Worm (Caenorhabditis elegans): Measurements from ENCODE around the gene hxk-3.

hxk-3 gene

ce11 chrIV:1497448-1497847 is at the start of gene hxk-3:
TSS of gene hxk-3 (plus strand) at chrIV:1497626.
- TF ChIP-seq nfyb-1 (GFP tag; IDR thresholded peaks at IDR 0.05) (no peak), zim-3 (tag; optimal IDR thresholded peaks at IDR 0.05) (no peak), C06A6.2 (GFP tag; conservative IDR thresholded peaks at IDR 0.05) (no peak), rec-8 (tag; optimal IDR thresholded peaks at IDR 0.05) (no peak), tbp1 (GFP tag; optimal IDR thresholded peaks at IDR 0.05) (peak; percentile 2), madf-6 (GFP tag; IDR thresholded peaks at IDR 0.05) (no peak), ceh-58 (GFP tag; IDR thresholded peaks at IDR 0.05) (no peak), madf-10 (tag; optimal IDR thresholded peaks at IDR 0.05) (no peak), snpc-1.1 (tag; optimal IDR thresholded peaks at IDR 0.05; ENCODE audit: insufficient read depth) (no peak), madf-8 (GFP tag; conservative IDR thresholded peaks at IDR 0.05) (no peak), athp-1 (tag; optimal IDR thresholded peaks at IDR 0.05) (peak; percentile 1), ceh-91 (GFP tag; IDR thresholded peaks at IDR 0.05) (no peak), ztf-18 (tag; optimal IDR thresholded peaks at IDR 0.05) (peak; percentile 26), cebp-2 (GFP tag; IDR thresholded peaks at IDR 0.05) (no peak), dpff-1 (tag; optimal IDR thresholded peaks at IDR 0.05) (no peak), attf-5 (GFP tag; optimal IDR thresholded peaks at IDR 0.05) (peak; percentile 56), dox-1 (GFP tag; IDR thresholded peaks at IDR 0.05) (peak; percentile 51), aptf-3 (GFP tag; IDR thresholded peaks at IDR 0.05) (no peak), let-526 (GFP tag; IDR thresholded peaks at IDR 0.05) (no peak), snpc-3.4 (tag; optimal IDR thresholded peaks at IDR 0.05) (no peak), attf-6 (GFP tag; IDR thresholded peaks at IDR 0.05) (no peak), T07F8.4 (tag; optimal IDR thresholded peaks at IDR 0.05) (no peak), nhr-179 (tag; optimal IDR thresholded peaks at IDR 0.05) (no peak), unc-62 (GFP tag; optimal IDR thresholded peaks at IDR 0.05) (no peak), nhr-90 (tag; optimal IDR thresholded peaks at IDR 0.05) (no peak), atf-7 (tag; optimal IDR thresholded peaks at IDR 0.05) (no peak), ztf-3 (GFP tag; optimal IDR thresholded peaks at IDR 0.05) (no peak), B0261.1 (tag; optimal IDR thresholded peaks at IDR 0.05) (no peak), hrde-1 (tag; optimal IDR thresholded peaks at IDR 0.05; ENCODE audit: borderline replicate concordance) (no peak), lag-1 (GFP tag; IDR thresholded peaks at IDR 0.05) (no peak), ets-4 (GFP tag; optimal IDR thresholded peaks at IDR 0.05) (no peak), lin-54 (GFP tag; optimal IDR thresholded peaks at IDR 0.05) (peak; percentile 22), ceh-27 (GFP tag; optimal IDR thresholded peaks at IDR 0.05) (peak; percentile 49), Y56A3A.18 (GFP tag; IDR thresholded peaks at IDR 0.05) (no peak), sptf-2 (GFP tag; optimal IDR thresholded peaks at IDR 0.05) (no peak), T26A5.8 (tag; optimal IDR thresholded peaks at IDR 0.05) (no peak), cebp-1 (GFP tag; IDR thresholded peaks at IDR 0.05) (no peak), cebp-1 (tag; optimal IDR thresholded peaks at IDR 0.05) (peak; percentile 44), gei-17 (GFP tag; optimal IDR thresholded peaks at IDR 0.05) (no peak), C17E4.6 (GFP tag; IDR thresholded peaks at IDR 0.05) (no peak), rpc-1 (optimal IDR thresholded peaks at IDR 0.05) (no peak), rpc-1 (tag; optimal IDR thresholded peaks at IDR 0.05) (no peak), ztf-26 (tag; optimal IDR thresholded peaks at IDR 0.05) (peak; percentile 55), ztf-28 (GFP tag; IDR thresholded peaks at IDR 0.05) (no peak), let-607 (tag; optimal IDR thresholded peaks at IDR 0.05) (no peak), chd-7 (tag; optimal IDR thresholded peaks at IDR 0.05) (no peak), lsy-27 (tag; optimal IDR thresholded peaks at IDR 0.05; ENCODE audit: borderline replicate concordance, insufficient read depth) (no peak), efl-1 (GFP tag; optimal IDR thresholded peaks at IDR 0.05) (no peak), rcor-1 (GFP tag; IDR thresholded peaks at IDR 0.05) (no peak), ceh-40 (GFP tag; IDR thresholded peaks at IDR 0.05) (no peak)

Measured in whole organism, young adult.